Fruit fly (Drosophila melanogaster) whole organism, wandering third instar larva: ENCODE data around the gene Nrx-IV.

Experiments used
- HLH106 ChIP-seq: fragments of 200-800 bp; optimal IDR thresholded peaks from 3 replicates; lab custom pipeline; 2019; ENCODE audit warnings: missing biosample characterization, mild to moderate bottlenecking, missing genetic modification characterization, moderate library complexity
- Myc ChIP-seq: fragments of >200 bp; optimal IDR thresholded peaks from 2 replicates; lab custom pipeline; 2017
- N ChIP-seq: fragments of >200 bp; optimal IDR thresholded peaks from 2 replicates; lab custom pipeline; 2018; ENCODE audit warnings: missing biosample characterization, missing external identifiers, missing genetic modification characterization
- Rel ChIP-seq, 2 experiments: fragments of 200-800 bp; sonication (Bioruptor generic) in 1 of 2; optimal IDR thresholded peaks; 2 replicates in 1 of 2; 3 replicates in 1 of 2; lab custom pipeline; 2016 to 2019; ENCODE audit warnings: mild to moderate bottlenecking in 2 of 2, missing biosample characterization in 2 of 2, missing genetic modification characterization in 2 of 2, moderate library complexity in 1 of 2
- ey ChIP-seq: fragments of 200-800 bp; sonication (Bioruptor generic); optimal IDR thresholded peaks from 2 replicates; lab custom pipeline; 2016; ENCODE audit warnings: missing biosample characterization, missing genetic modification characterization

DNA sequence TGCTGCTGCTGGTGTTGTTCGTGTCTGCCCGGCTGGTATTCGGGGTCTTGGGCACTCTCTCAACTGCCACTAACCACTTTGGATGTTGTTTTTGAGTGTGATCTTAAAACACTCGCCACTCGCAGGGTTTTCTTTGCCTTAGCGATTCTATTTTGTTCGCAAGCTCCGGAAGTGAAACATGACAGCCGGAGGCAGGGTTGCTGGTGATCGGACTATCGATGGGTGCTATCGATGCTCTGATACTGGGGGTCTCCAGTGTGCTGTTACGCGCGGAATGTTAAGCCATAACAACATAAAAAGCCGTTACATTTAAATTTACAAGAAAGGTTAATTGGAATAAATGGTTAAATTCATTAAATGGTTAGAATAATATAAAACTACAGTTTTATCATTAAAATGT lies 21.3 kb upstream of the Nrx-IV start, which contains the start of gene yps:
- TF ChIP-seq N: no peak
- peak; percentile 67 for TF ChIP-seq ey (GFP tag; lab: Kevin White, UChicago)
- no peak for TF ChIP-seq Rel (GFP tag; optimal IDR thresholded peaks at IDR 0.05; lab: Kevin White, UChicago)
- TF ChIP-seq Rel (tag; optimal IDR thresholded peaks at IDR 0.05; lab: Kevin White, UChicago): peak; percentile 77
- peak; percentile 18 for TF ChIP-seq Myc (lab: Kevin White, UChicago)
- TF ChIP-seq HLH106 (tag; lab: Kevin White, UChicago): peak; percentile 86
